Worm (Caenorhabditis elegans) whole organism, L4 larva: Measurements from ENCODE around the gene C15H11.1.

Experiments used
- D1046.2 ChIP-seq: fragments of 200-800 bp; sonication (Bioruptor generic); IDR thresholded peaks from 2 replicates; pipeline ENCODE4 v1.3.6; 2022; ENCODE audit warnings: missing genetic modification characterization, missing compliant biosample characterization
- F44E2.7 ChIP-seq: fragments of 200-800 bp; sonication (Bioruptor generic); IDR thresholded peaks from 2 replicates; pipeline ENCODE4 v2.1.2; 2022; ENCODE audit warnings: missing genetic modification characterization, missing compliant biosample characterization
- T26A8.4 ChIP-seq: fragments of 200-800 bp; sonication (Bioruptor generic); IDR thresholded peaks from 2 replicates; pipeline ENCODE4 v1.3.6; 2022; ENCODE audit warnings: missing genetic modification characterization, missing compliant biosample characterization
- Y5F2A.4 ChIP-seq: fragments of 200-800 bp; sonication (Bioruptor generic); optimal IDR thresholded peaks from 2 replicates; lab custom pipeline; 2018; ENCODE audit warnings: mild to moderate bottlenecking, missing genetic modification characterization, missing compliant biosample characterization
- Y75B8A.6 ChIP-seq: fragments of 200-800 bp; sonication (Bioruptor generic); IDR thresholded peaks from 2 replicates; pipeline ENCODE4 v1.3.6; 2022; ENCODE audit warnings: missing genetic modification reagents, missing genetic modification characterization, missing compliant biosample characterization
- ZK337.2 ChIP-seq: fragments of 200-800 bp; sonication (Bioruptor generic); IDR thresholded peaks from 2 replicates; pipeline ENCODE4 v1.3.6; 2022; ENCODE audit warnings: missing genetic modification reagents, missing genetic modification characterization, missing compliant biosample characterization
- ZK546.5 ChIP-seq, 2 experiments: sonication (generic microtip); optimal IDR thresholded peaks; 2 replicates each; lab custom pipeline; 2017; ENCODE audit warnings: missing biosample characterization in 2 of 2, missing genetic modification characterization in 2 of 2
- aly-2 ChIP-seq: sonication (generic microtip); optimal IDR thresholded peaks from 2 replicates; lab custom pipeline; 2018; ENCODE audit warnings: missing biosample characterization, missing genetic modification characterization
- attf-4 ChIP-seq: sonication (generic microtip); optimal IDR thresholded peaks from 3 replicates; lab custom pipeline; 2017; ENCODE audit warnings: missing biosample characterization, missing genetic modification characterization
- ceh-20 ChIP-seq: fragments of 200-800 bp; sonication (Bioruptor generic); IDR thresholded peaks from 2 replicates; pipeline ENCODE4 v1.3.6; 2022; ENCODE audit warnings: missing genetic modification reagents, missing genetic modification characterization, missing compliant biosample characterization
- ceh-28 ChIP-seq: fragments of 150-350 bp; optimal IDR thresholded peaks from 2 replicates; lab custom pipeline; 2014; ENCODE audit warnings: missing biosample characterization, missing genetic modification reagents, missing genetic modification characterization
- ceh-32 ChIP-seq: sonication (generic microtip); optimal IDR thresholded peaks from 2 replicates; lab custom pipeline; 2016; ENCODE audit warnings: mild to moderate bottlenecking, missing genetic modification characterization, missing compliant biosample characterization; ENCODE audit not compliant: poor library complexity
- ceh-44 ChIP-seq: fragments of 200-800 bp; sonication (Bioruptor generic); IDR thresholded peaks from 2 replicates; pipeline ENCODE4 v1.3.6; 2022; ENCODE audit warnings: missing genetic modification reagents, missing genetic modification characterization, missing compliant biosample characterization
- ceh-62 ChIP-seq: sonication (generic microtip); optimal IDR thresholded peaks from 2 replicates; lab custom pipeline; 2017; ENCODE audit warnings: missing biosample characterization, missing genetic modification characterization
- ceh-82 ChIP-seq: sonication (generic microtip); optimal IDR thresholded peaks from 2 replicates; lab custom pipeline; 2017; ENCODE audit warnings: missing biosample characterization, missing genetic modification characterization
- cey-2 ChIP-seq: sonication (generic microtip); optimal IDR thresholded peaks from 3 replicates; lab custom pipeline; 2017; ENCODE audit warnings: missing genetic modification characterization, mild to moderate bottlenecking, missing compliant biosample characterization, antibody characterized with exemption, borderline replicate concordance; ENCODE audit not compliant: insufficient read depth
- daf-16 ChIP-seq, 3 experiments: sonication (generic microtip); optimal IDR thresholded peaks; 2 replicates each; lab custom pipeline; 2016 to 2017; ENCODE audit warnings: missing genetic modification characterization in 3 of 3, missing genetic modification reagents in 3 of 3, mild to moderate bottlenecking in 2 of 3, missing compliant biosample characterization in 2 of 3, missing biosample characterization in 1 of 3, moderate library complexity in 1 of 3
- daf-19 ChIP-seq: fragments of 200-800 bp; sonication (Bioruptor generic); conservative IDR thresholded peaks from 2 replicates; pipeline ENCODE4 v1.3.6; 2022; ENCODE audit warnings: missing genetic modification characterization, missing compliant biosample characterization
- daf-8 ChIP-seq: fragments of 200-800 bp; sonication (Bioruptor generic); IDR thresholded peaks from 2 replicates; pipeline ENCODE4 v1.3.6; 2022; ENCODE audit warnings: missing genetic modification characterization, missing compliant biosample characterization
- dpl-1 ChIP-seq: fragments of 150-350 bp; optimal IDR thresholded peaks from 2 replicates; lab custom pipeline; 2014; ENCODE audit warnings: missing biosample characterization, missing genetic modification reagents, missing genetic modification characterization
- duxl-1 ChIP-seq: sonication (generic microtip); optimal IDR thresholded peaks from 2 replicates; lab custom pipeline; 2016; ENCODE audit warnings: mild to moderate bottlenecking, missing genetic modification characterization, moderate library complexity, missing compliant biosample characterization; ENCODE audit not compliant: poor library complexity
- dve-1 ChIP-seq: sonication (generic microtip); optimal IDR thresholded peaks from 2 replicates; lab custom pipeline; 2017; ENCODE audit warnings: antibody characterized with exemption, mild to moderate bottlenecking, missing genetic modification characterization, missing compliant biosample characterization; ENCODE audit not compliant: insufficient read depth
- egl-43 ChIP-seq: fragments of 200-800 bp; sonication (Bioruptor generic); IDR thresholded peaks from 2 replicates; pipeline ENCODE4 v1.3.6; 2022; ENCODE audit warnings: missing genetic modification reagents, missing genetic modification characterization, missing compliant biosample characterization
- gei-8 ChIP-seq: fragments of 200-800 bp; sonication (Bioruptor generic); optimal IDR thresholded peaks from 2 replicates; lab custom pipeline; 2018; ENCODE audit warnings: mild to moderate bottlenecking, missing genetic modification characterization, missing compliant biosample characterization
- hlh-30 ChIP-seq: sonication (generic microtip); optimal IDR thresholded peaks from 2 replicates; lab custom pipeline; 2017; ENCODE audit warnings: antibody characterized with exemption, mild to moderate bottlenecking, missing genetic modification characterization, missing compliant biosample characterization; ENCODE audit not compliant: insufficient read depth
- hmg-1.1 ChIP-seq: fragments of 200-800 bp; sonication (Bioruptor generic); IDR thresholded peaks from 2 replicates; pipeline ENCODE4 v1.3.6; 2022; ENCODE audit warnings: missing genetic modification reagents, missing genetic modification characterization, missing compliant biosample characterization
- lin-1 ChIP-seq: fragments of 200-800 bp; sonication (Bioruptor generic); IDR thresholded peaks from 2 replicates; pipeline ENCODE4 v1.3.6; 2022; ENCODE audit warnings: missing genetic modification reagents, missing genetic modification characterization, missing compliant biosample characterization
- lin-13 ChIP-seq: fragments of 150-350 bp; optimal IDR thresholded peaks from 2 replicates; lab custom pipeline; 2014; ENCODE audit warnings: missing biosample characterization, missing genetic modification reagents, missing genetic modification characterization
- lin-15B ChIP-seq: fragments of 150-350 bp; sonication (generic microtip); optimal IDR thresholded peaks from 3 replicates; lab custom pipeline; 2014; ENCODE audit warnings: missing biosample characterization, missing genetic modification characterization
- lin-38 ChIP-seq: fragments of 200-800 bp; sonication (Bioruptor generic); IDR thresholded peaks from 2 replicates; pipeline ENCODE4 v1.3.6; 2022; ENCODE audit warnings: missing genetic modification reagents, missing genetic modification characterization, missing compliant biosample characterization
- madf-9 ChIP-seq: fragments of 200-800 bp; sonication (Bioruptor generic); conservative IDR thresholded peaks from 2 replicates; pipeline ENCODE4 v1.3.6; 2022; ENCODE audit warnings: missing genetic modification reagents, missing genetic modification characterization, missing compliant biosample characterization
- mes-2 ChIP-seq: sonication (generic microtip); optimal IDR thresholded peaks from 2 replicates; lab custom pipeline; 2016; ENCODE audit warnings: missing genotype, mild to moderate bottlenecking, missing genetic modification characterization, missing compliant biosample characterization; ENCODE audit not compliant: poor library complexity, severe bottlenecking
- nhr-102 ChIP-seq: sonication (generic microtip); optimal IDR thresholded peaks from 2 replicates; lab custom pipeline; 2016; ENCODE audit warnings: mild to moderate bottlenecking, missing genetic modification characterization, moderate library complexity, missing compliant biosample characterization
- nhr-28 ChIP-seq: fragments of 150-350 bp; optimal IDR thresholded peaks from 2 replicates; lab custom pipeline; 2014; ENCODE audit warnings: missing biosample characterization, missing genetic modification characterization
- nhr-41 ChIP-seq: fragments of 200-800 bp; sonication (Bioruptor generic); IDR thresholded peaks from 2 replicates; pipeline ENCODE4 v1.3.6; 2022; ENCODE audit warnings: missing genetic modification reagents, missing genetic modification characterization, missing compliant biosample characterization
- php-3 ChIP-seq: fragments of 200-800 bp; sonication (Bioruptor generic); IDR thresholded peaks from 2 replicates; pipeline ENCODE4 v1.3.6; 2022; ENCODE audit warnings: missing genetic modification reagents, missing genetic modification characterization, missing compliant biosample characterization
- pqm-1 ChIP-seq: sonication (generic microtip); optimal IDR thresholded peaks from 2 replicates; lab custom pipeline; 2017; ENCODE audit warnings: missing biosample characterization, missing genetic modification characterization
- rbr-2 ChIP-seq: sonication (generic microtip); optimal IDR thresholded peaks from 2 replicates; lab custom pipeline; 2016; ENCODE audit warnings: missing genotype, missing genetic modification characterization, missing compliant biosample characterization
- sdz-12 ChIP-seq: fragments of 200-800 bp; sonication (Bioruptor generic); optimal IDR thresholded peaks from 2 replicates; lab custom pipeline; 2018; ENCODE audit warnings: mild to moderate bottlenecking, missing genetic modification characterization, missing compliant biosample characterization
- tag-97 ChIP-seq: fragments of 200-800 bp; sonication (Bioruptor generic); IDR thresholded peaks from 2 replicates; pipeline ENCODE4 v1.3.6; 2022; ENCODE audit warnings: missing genetic modification characterization, missing compliant biosample characterization
- tra-1 ChIP-seq: fragments of 200-800 bp; sonication (Bioruptor generic); IDR thresholded peaks from 2 replicates; pipeline ENCODE4 v1.3.6; 2022; ENCODE audit warnings: missing genetic modification reagents, missing genetic modification characterization, missing compliant biosample characterization
- zag-1 ChIP-seq: fragments of 150-350 bp; optimal IDR thresholded peaks from 2 replicates; lab custom pipeline; 2014; ENCODE audit warnings: missing biosample characterization, missing genetic modification characterization
- zfp-2 ChIP-seq: sonication (generic microtip); optimal IDR thresholded peaks from 2 replicates; lab custom pipeline; 2016; ENCODE audit warnings: mild to moderate bottlenecking, missing genetic modification characterization, missing compliant biosample characterization
- zfp-3 ChIP-seq: fragments of 200-800 bp; sonication (Bioruptor generic); conservative IDR thresholded peaks from 2 replicates; pipeline ENCODE4 v1.3.6; 2022; ENCODE audit warnings: missing genetic modification reagents, missing genetic modification characterization, missing compliant biosample characterization
- zip-11 ChIP-seq: fragments of 200-800 bp; sonication (Bioruptor generic); IDR thresholded peaks from 2 replicates; pipeline ENCODE4 v1.3.6; 2022; ENCODE audit warnings: missing genetic modification characterization, missing compliant biosample characterization
- zip-2 ChIP-seq: fragments of 150-350 bp; optimal IDR thresholded peaks from 2 replicates; lab custom pipeline; 2014; ENCODE audit warnings: missing biosample characterization, missing genetic modification characterization
- ztf-11 ChIP-seq: fragments of 150-350 bp; optimal IDR thresholded peaks from 2 replicates; lab custom pipeline; 2014; ENCODE audit warnings: missing biosample characterization, missing genetic modification characterization

C15H11.1 gene

ce11 chrV:14350498-14350897 lies 43.1 kb upstream of the C15H11.1 start:
- no peak for TF ChIP-seq lin-15B (tag; lab: Kevin White, UChicago)
- TF ChIP-seq nhr-28 (tag; lab: Kevin White, UChicago): peak; percentile 24
- TF ChIP-seq ZK546.5 (tag; optimal IDR thresholded peaks at IDR 0.05; lab: Kevin White, UChicago): no peak
- TF ChIP-seq zip-11 (GFP tag; lab: Robert Waterston, UW): no peak
- no peak for TF ChIP-seq Y75B8A.6
- no peak for TF ChIP-seq daf-8 (GFP tag; lab: Robert Waterston, UW)
- TF ChIP-seq lin-13: peak; percentile 26
- TF ChIP-seq ceh-20: no peak
- no peak for TF ChIP-seq daf-16 (GFP tag; optimal IDR thresholded peaks at IDR 0.05; lab: Kevin White, UChicago)
- peak; percentile 40 for TF ChIP-seq daf-16 (tag; optimal IDR thresholded peaks at IDR 0.05; lab: Kevin White, UChicago)
- TF ChIP-seq Y5F2A.4 (GFP tag; lab: Kevin White, UChicago): no peak
- peak; percentile 6 for TF ChIP-seq dve-1 (tag; lab: Kevin White, UChicago)
- no peak for TF ChIP-seq egl-43 (GFP tag; lab: Robert Waterston, UW)
- no peak for TF ChIP-seq tra-1 (GFP tag; lab: Robert Waterston, UW)
- peak; percentile 9 for TF ChIP-seq mes-2 (tag; lab: Kevin White, UChicago)
- no peak for TF ChIP-seq nhr-41 (GFP tag; lab: Robert Waterston, UW)
- TF ChIP-seq, all 104 proteins: peak for 5

- TF ChIP-seq lin-38 (peak; percentile 92), zip-11 (GFP tag; lab: Robert Waterston, UW) (no peak), ztf-11 (tag; lab: Kevin White, UChicago) (no peak), dve-1 (tag; lab: Kevin White, UChicago) (peak; percentile 56), aly-2 (tag; lab: Kevin White, UChicago) (peak; percentile 20), pqm-1 (tag; lab: Kevin White, UChicago) (peak; percentile 81), hmg-1.1 (GFP tag; lab: Robert Waterston, UW) (peak; percentile 91), F44E2.7 (GFP tag; lab: Robert Waterston, UW) (0 out of 2 replicates have a peak, but pooled peaks have one; percentile 31), zfp-2 (peak; percentile 15), egl-43 (GFP tag; lab: Robert Waterston, UW) (peak; percentile 86), T26A8.4 (GFP tag; lab: Robert Waterston, UW) (peak; percentile 45; the same call in 1 of the 2 replicates), dpl-1 (peak; percentile 74), rbr-2 (peak; percentile 86), gei-8 (GFP tag; lab: Kevin White, UChicago) (no peak), zip-2 (tag; lab: Kevin White, UChicago) (no peak), duxl-1 (tag; lab: Kevin White, UChicago) (peak; percentile 23), hlh-30 (tag; lab: Kevin White, UChicago) (peak; percentile 67), tra-1 (GFP tag; lab: Robert Waterston, UW) (peak; percentile 80), ceh-82 (tag; lab: Kevin White, UChicago) (no peak), ZK337.2 (GFP tag; lab: Robert Waterston, UW) (no peak), daf-19 (GFP tag; lab: Robert Waterston, UW) (no peak), madf-9 (GFP tag; lab: Robert Waterston, UW) (0 out of 2 replicates have a peak, but pooled peaks have one; percentile 38), ceh-44 (GFP tag; lab: Robert Waterston, UW) (peak; percentile 21; the same call in 1 of the 2 replicates), daf-16 (GFP tag; optimal IDR thresholded peaks at IDR 0.05; lab: Kevin White, UChicago) (no peak), daf-16 (tag; optimal IDR thresholded peaks at IDR 0.05; lab: Kevin White, UChicago) (peak; percentile 60), sdz-12 (no peak), zag-1 (no peak), lin-1 (peak; percentile 72; the same call in 1 of the 2 replicates), ceh-32 (tag; lab: Kevin White, UChicago) (no peak), D1046.2 (GFP tag; lab: Robert Waterston, UW) (peak; percentile 61; the same call in 1 of the 2 replicates), php-3 (GFP tag; lab: Robert Waterston, UW) (no peak), Y75B8A.6 (no peak), ceh-62 (no peak), lin-15B (tag; lab: Kevin White, UChicago) (no peak), daf-8 (GFP tag; lab: Robert Waterston, UW) (no peak), attf-4 (tag; lab: Kevin White, UChicago) (no peak), nhr-102 (tag; lab: Kevin White, UChicago) (peak; percentile 11), zfp-3 (GFP tag; lab: Robert Waterston, UW) (no peak), tag-97 (GFP tag; lab: Robert Waterston, UW) (no peak), ceh-28 (no peak), cey-2 (tag; lab: Kevin White, UChicago) (no peak)
Measured at ce11 chrV:14350949-14351348, 42.7 kb upstream of the C15H11.1 start.
